Fruit fly (Drosophila melanogaster) whole organism, embryonic: ENCODE data around the gene Kyat.

ENCODE experiments used
- Abd-B ChIP-seq: fragments of 200-800 bp; sonication (Bioruptor generic); optimal IDR thresholded peaks from 2 replicates; lab custom pipeline; 2018; ENCODE audit warnings: missing biosample characterization, mild to moderate bottlenecking, missing genetic modification characterization, moderate library complexity
- Atf-2 ChIP-seq: fragments of 200-800 bp; sonication (Bioruptor generic); optimal IDR thresholded peaks from 2 replicates; lab custom pipeline; 2016; ENCODE audit warnings: missing biosample characterization, missing genetic modification characterization
- CG10209 ChIP-seq: fragments of 200-800 bp; sonication (Bioruptor generic); optimal IDR thresholded peaks from 3 replicates; lab custom pipeline; 2017; ENCODE audit warnings: missing biosample characterization, mild to moderate bottlenecking, missing genetic modification characterization, missing genetic modification reagents
- CG1024 ChIP-seq: fragments of 200-800 bp; sonication (Bioruptor generic); IDR thresholded peaks from 2 replicates; pipeline ENCODE4 v1.3.6; 2022; ENCODE audit warnings: missing biosample characterization, missing genetic modification characterization
- CG10321 ChIP-seq: fragments of 200-800 bp; sonication (Bioruptor generic); IDR thresholded peaks from 2 replicates; pipeline ENCODE4 v1.3.6; 2022; ENCODE audit warnings: missing biosample characterization, missing genetic modification characterization
- CG11093 ChIP-seq: fragments of 200-800 bp; sonication (Bioruptor generic); IDR thresholded peaks from 3 replicates; pipeline ENCODE4 v1.3.6; 2022; ENCODE audit warnings: missing biosample characterization, missing genetic modification characterization
- CG11456 ChIP-seq: fragments of 200-800 bp; sonication (Bioruptor generic); IDR thresholded peaks from 3 replicates; pipeline ENCODE4 v1.3.6; 2022; ENCODE audit warnings: missing biosample characterization, missing genetic modification characterization
- CG11695 ChIP-seq: fragments of 200-800 bp; sonication (Bioruptor generic); IDR thresholded peaks from 3 replicates; pipeline ENCODE4 v1.3.6; 2022; ENCODE audit warnings: missing biosample characterization, missing genetic modification characterization
- CG12071 ChIP-seq: fragments of 200-800 bp; sonication (Bioruptor generic); optimal IDR thresholded peaks from 3 replicates; lab custom pipeline; 2018; ENCODE audit warnings: missing biosample characterization, mild to moderate bottlenecking, missing genetic modification characterization
- CG16863 ChIP-seq: fragments of 200-800 bp; sonication (Bioruptor generic); optimal IDR thresholded peaks from 3 replicates; lab custom pipeline; 2016; ENCODE audit warnings: missing biosample characterization, missing genetic modification characterization
- CG2202 ChIP-seq: fragments of 200-800 bp; sonication (Bioruptor generic); optimal IDR thresholded peaks from 2 replicates; lab custom pipeline; 2018; ENCODE audit warnings: missing biosample characterization, mild to moderate bottlenecking, missing genetic modification characterization
- CG30403 ChIP-seq: fragments of 200-800 bp; sonication (Bioruptor generic); optimal IDR thresholded peaks from 3 replicates; lab custom pipeline; 2016; ENCODE audit warnings: missing biosample characterization, missing genetic modification characterization
- CG32772 ChIP-seq: fragments of 200-800 bp; sonication (Bioruptor generic); IDR thresholded peaks from 2 replicates; pipeline ENCODE4 v1.3.6; 2022; ENCODE audit warnings: missing biosample characterization, missing genetic modification characterization
- CG43689 ChIP-seq: fragments of 200-800 bp; sonication (Bioruptor generic); IDR thresholded peaks from 2 replicates; pipeline ENCODE4 v1.3.6; 2022; ENCODE audit warnings: missing biosample characterization, missing genetic modification characterization
- CG6765 ChIP-seq: fragments of 200-800 bp; sonication (Bioruptor generic); optimal IDR thresholded peaks from 3 replicates; lab custom pipeline; 2017; ENCODE audit warnings: missing biosample characterization, mild to moderate bottlenecking, missing genetic modification characterization
- CG6813 ChIP-seq: fragments of 200-800 bp; sonication (Bioruptor generic); optimal IDR thresholded peaks from 2 replicates; lab custom pipeline; 2017; ENCODE audit warnings: missing biosample characterization, missing genetic modification characterization, mild to moderate bottlenecking, moderate library complexity, missing genetic modification reagents
- ERR ChIP-seq: fragments of 200-800 bp; sonication (Bioruptor generic); optimal IDR thresholded peaks from 2 replicates; lab custom pipeline; 2016; ENCODE audit warnings: missing biosample characterization, missing genetic modification characterization
- Fer1 ChIP-seq: fragments of 200-800 bp; sonication (Bioruptor generic); optimal IDR thresholded peaks from 2 replicates; lab custom pipeline; 2017; ENCODE audit warnings: missing biosample characterization, mild to moderate bottlenecking, missing genetic modification characterization
- Fer2 ChIP-seq: fragments of 200-800 bp; sonication (Bioruptor generic); optimal IDR thresholded peaks from 2 replicates; lab custom pipeline; 2018; ENCODE audit warnings: missing biosample characterization, mild to moderate bottlenecking, missing genetic modification characterization, moderate library complexity
- GATAe ChIP-seq: fragments of 200-800 bp; sonication (Bioruptor generic); conservative IDR thresholded peaks from 2 replicates; pipeline ENCODE4 v1.3.6; 2022; ENCODE audit warnings: missing biosample characterization, missing genetic modification characterization
- Hey ChIP-seq: fragments of 200-800 bp; sonication (Bioruptor generic); optimal IDR thresholded peaks from 3 replicates; lab custom pipeline; 2018; ENCODE audit warnings: missing biosample characterization, mild to moderate bottlenecking, missing genetic modification characterization
- Meics ChIP-seq: fragments of 200-800 bp; sonication (Bioruptor generic); optimal IDR thresholded peaks from 2 replicates; lab custom pipeline; 2017; ENCODE audit warnings: missing biosample characterization, mild to moderate bottlenecking, missing genetic modification characterization
- Mrtf ChIP-seq: fragments of 200-800 bp; sonication (Bioruptor generic); IDR thresholded peaks from 3 replicates; pipeline ENCODE4 v1.3.6; 2022; ENCODE audit warnings: missing biosample characterization, missing genetic modification characterization
- Rx ChIP-seq: fragments of 200-800 bp; sonication (Bioruptor generic); IDR thresholded peaks from 2 replicates; pipeline ENCODE4 v1.3.6; 2022; ENCODE audit warnings: missing biosample characterization, missing genetic modification characterization
- Taf1 ChIP-seq: fragments of 200-800 bp; sonication (Bioruptor generic); IDR thresholded peaks from 2 replicates; pipeline ENCODE4 v1.3.6; 2022; ENCODE audit warnings: missing biosample characterization, missing genetic modification characterization
- ase ChIP-seq: fragments of 200-800 bp; sonication (Bioruptor generic); IDR thresholded peaks from 3 replicates; pipeline ENCODE4 v1.3.6; 2022; ENCODE audit warnings: missing biosample characterization, missing genetic modification characterization
- bab2 ChIP-seq: fragments of 200-800 bp; sonication (Bioruptor generic); optimal IDR thresholded peaks from 2 replicates; lab custom pipeline; 2016; ENCODE audit warnings: missing biosample characterization, missing genetic modification characterization
- br ChIP-seq: fragments of >200 bp; optimal IDR thresholded peaks from 2 replicates; lab custom pipeline; 2017
- cad ChIP-seq: fragments of >200 bp; optimal IDR thresholded peaks from 2 replicates; lab custom pipeline; 2017; ENCODE audit warnings: missing biosample characterization, missing genetic modification characterization
- chif ChIP-seq, 2 experiments: fragments of 200-800 bp; sonication (Bioruptor generic); optimal IDR thresholded peaks; 3 replicates each; lab custom pipeline; 2016; ENCODE audit warnings: missing biosample characterization in 2 of 2, missing genetic modification characterization in 2 of 2
- chinmo ChIP-seq: fragments of 200-800 bp; sonication (Bioruptor generic); IDR thresholded peaks from 4 replicates; pipeline ENCODE4 v1.3.6; 2022; ENCODE audit warnings: missing biosample characterization, missing genetic modification characterization; ENCODE audit not compliant: partially characterized antibody
- chm ChIP-seq: fragments of 200-800 bp; sonication (Bioruptor generic); IDR thresholded peaks from 2 replicates; pipeline ENCODE4 v1.3.6; 2022; ENCODE audit warnings: missing biosample characterization, missing genetic modification characterization
- ci ChIP-seq: fragments of 200-800 bp; sonication (Bioruptor generic); IDR thresholded peaks from 3 replicates; pipeline ENCODE4 v1.3.6; 2022; ENCODE audit warnings: missing biosample characterization, missing genetic modification characterization
- dm ChIP-seq: fragments of 200-800 bp; sonication (Bioruptor generic); optimal IDR thresholded peaks from 3 replicates; lab custom pipeline; 2016; ENCODE audit warnings: missing biosample characterization, missing genetic modification characterization
- dmrt11E ChIP-seq: fragments of 200-800 bp; sonication (Bioruptor generic); optimal IDR thresholded peaks from 3 replicates; lab custom pipeline; 2018; ENCODE audit warnings: missing biosample characterization, mild to moderate bottlenecking, missing genetic modification characterization, moderate library complexity
- fd64A ChIP-seq: fragments of 200-800 bp; sonication (Bioruptor generic); optimal IDR thresholded peaks from 3 replicates; lab custom pipeline; 2018; ENCODE audit warnings: missing biosample characterization, mild to moderate bottlenecking, missing genetic modification characterization
- gsb-n ChIP-seq: fragments of 200-800 bp; sonication (Bioruptor generic); optimal IDR thresholded peaks from 3 replicates; lab custom pipeline; 2018; ENCODE audit warnings: missing biosample characterization, mild to moderate bottlenecking, missing genetic modification characterization
- gt ChIP-seq: fragments of 200-800 bp; sonication (Bioruptor generic); IDR thresholded peaks from 2 replicates; pipeline ENCODE4 v1.3.6; 2022; ENCODE audit warnings: missing biosample characterization, missing genetic modification characterization
- hkb ChIP-seq, 2 experiments: fragments of 200-800 bp in 1 of 2; fragments of >200 bp in 1 of 2; sonication (Bioruptor generic) in 1 of 2; IDR thresholded peaks in 1 of 2; optimal IDR thresholded peaks in 1 of 2; 2 replicates each; pipeline versions ENCODE4 v1.3.6 to Lab custom; 2017 to 2022; ENCODE audit warnings: missing biosample characterization in 1 of 2, missing genetic modification characterization in 1 of 2
- lola ChIP-seq, 3 experiments: fragments of >200 bp in 2 of 3; fragments of 200-800 bp in 1 of 3; sonication (Bioruptor generic) in 1 of 3; optimal IDR thresholded peaks; 2 replicates each; lab custom pipeline; 2017 to 2019; ENCODE audit warnings: missing biosample characterization in 3 of 3, missing genetic modification characterization in 3 of 3, mild to moderate bottlenecking in 1 of 3, moderate library complexity in 1 of 3
- lov ChIP-seq, 2 experiments: fragments of 200-800 bp in 1 of 2; fragments of >200 bp in 1 of 2; sonication (Bioruptor generic) in 1 of 2; IDR thresholded peaks in 1 of 2; optimal IDR thresholded peaks in 1 of 2; 2 replicates in 1 of 2; 3 replicates in 1 of 2; pipeline versions ENCODE4 v1.3.6 to Lab custom; 2017 to 2022; ENCODE audit warnings: missing biosample characterization in 1 of 2, missing genetic modification characterization in 1 of 2
- nom ChIP-seq: fragments of 200-800 bp; sonication (Bioruptor generic); optimal IDR thresholded peaks from 2 replicates; lab custom pipeline; 2017; ENCODE audit warnings: missing biosample characterization, missing genetic modification characterization, mild to moderate bottlenecking, moderate library complexity, missing genetic modification reagents
- pfk ChIP-seq: fragments of 200-800 bp; sonication (Bioruptor generic); optimal IDR thresholded peaks from 2 replicates; lab custom pipeline; 2018; ENCODE audit warnings: missing biosample characterization, mild to moderate bottlenecking, missing genetic modification characterization, moderate library complexity
- sc ChIP-seq, 3 experiments: fragments of >200 bp in 2 of 3; fragments of 200-800 bp in 1 of 3; sonication (Bioruptor generic) in 1 of 3; optimal IDR thresholded peaks; 2 replicates in 2 of 3; 3 replicates in 1 of 3; lab custom pipeline; 2017; ENCODE audit warnings: mild to moderate bottlenecking in 1 of 3, missing biosample characterization in 1 of 3, missing genetic modification characterization in 1 of 3, missing genetic modification reagents in 1 of 3
- sens-2 ChIP-seq: fragments of 200-800 bp; sonication (Bioruptor generic); IDR thresholded peaks from 2 replicates; pipeline ENCODE4 v1.3.6; 2022; ENCODE audit warnings: missing biosample characterization, missing genetic modification characterization
- sima ChIP-seq: fragments of 200-800 bp; sonication (Bioruptor generic); optimal IDR thresholded peaks from 2 replicates; lab custom pipeline; 2016; ENCODE audit warnings: missing biosample characterization, missing genetic modification characterization
- ttk ChIP-seq: fragments of 200-800 bp; sonication (Bioruptor generic); IDR thresholded peaks from 2 replicates; pipeline ENCODE4 v2.1.2; 2022; ENCODE audit warnings: missing biosample characterization, missing genetic modification characterization
- twi ChIP-seq: fragments of 200-800 bp; optimal IDR thresholded peaks from 2 replicates; lab custom pipeline; 2019; ENCODE audit warnings: missing biosample characterization, mild to moderate bottlenecking, missing genetic modification characterization, moderate library complexity
- wdn ChIP-seq: fragments of 200-800 bp; sonication (Bioruptor generic); IDR thresholded peaks from 2 replicates; pipeline ENCODE4 v1.3.6; 2022; ENCODE audit warnings: missing biosample characterization, missing genetic modification characterization
- zfh1 ChIP-seq: fragments of 200-800 bp; sonication (Bioruptor generic); IDR thresholded peaks from 3 replicates; pipeline ENCODE4 v1.3.6; 2022; ENCODE audit warnings: missing biosample characterization, missing genetic modification characterization

The Kyat gene

dm6 chr3R:11806753-11807152 is 15.5 kb downstream of the Kyat start (continued):
- no peak for TF ChIP-seq CG11456 (GFP tag; lab: Robert Waterston, UW)
- no peak for TF ChIP-seq CG11093 (GFP tag; lab: Robert Waterston, UW)
- peak; percentile 58; the same call in 2 of the 3 replicates for TF ChIP-seq CG11695 (GFP tag; lab: Robert Waterston, UW)
- no peak for TF ChIP-seq br (lab: Kevin White, UChicago)
- TF ChIP-seq sens-2 = no peak
- TF ChIP-seq ase = peak; percentile 54; the same call in 1 of the 3 replicates
- TF ChIP-seq ci (GFP tag; lab: Robert Waterston, UW) = 0 out of 3 replicates have a peak, but pooled peaks have one; percentile 40
- no peak for TF ChIP-seq CG2202 (tag; lab: Kevin White, UChicago)
- no peak for TF ChIP-seq Hey (tag; lab: Kevin White, UChicago)
- TF ChIP-seq gt (GFP tag; lab: Robert Waterston, UW) = no peak
- TF ChIP-seq gsb-n = peak; percentile 9
- TF ChIP-seq lov (optimal IDR thresholded peaks at IDR 0.05; lab: Kevin White, UChicago) = no peak
- no peak for TF ChIP-seq lov (GFP tag; IDR thresholded peaks at IDR 0.05; lab: Robert Waterston, UW)
- TF ChIP-seq cad (GFP tag; lab: Kevin White, UChicago) = no peak
- TF ChIP-seq ttk (GFP tag; lab: Robert Waterston, UW) = peak; percentile 35; the same call in 1 of the 2 replicates
- no peak for TF ChIP-seq Rx (GFP tag; lab: Robert Waterston, UW)
- TF ChIP-seq nom (GFP tag; lab: Kevin White, UChicago) = no peak
- TF ChIP-seq hkb (optimal IDR thresholded peaks at IDR 0.05; lab: Kevin White, UChicago) = no peak
- peak; percentile 68 for TF ChIP-seq hkb (GFP tag; IDR thresholded peaks at IDR 0.05; lab: Robert Waterston, UW)
- no peak for TF ChIP-seq pfk (GFP tag; lab: Kevin White, UChicago)
- TF ChIP-seq dmrt11E (tag; lab: Kevin White, UChicago) = peak; percentile 14
- TF ChIP-seq chm (GFP tag; lab: Robert Waterston, UW) = no peak
- TF ChIP-seq chinmo = no peak
- no peak for TF ChIP-seq sima (GFP tag; lab: Kevin White, UChicago)
- TF ChIP-seq CG32772 (GFP tag; lab: Robert Waterston, UW) = no peak
- TF ChIP-seq Fer2 (tag; lab: Kevin White, UChicago) = no peak
- peak; percentile 20 for TF ChIP-seq Fer1 (GFP tag; lab: Kevin White, UChicago)
- no peak for TF ChIP-seq bab2
- TF ChIP-seq Taf1 (GFP tag; lab: Robert Waterston, UW) = no peak
- TF ChIP-seq twi (tag; lab: Kevin White, UChicago) = no peak
- no peak for TF ChIP-seq Mrtf (GFP tag; lab: Robert Waterston, UW)
- TF ChIP-seq sc (optimal IDR thresholded peaks at IDR 0.05; lab: Kevin White, UChicago) = no peak
- no peak for TF ChIP-seq sc (GFP tag; optimal IDR thresholded peaks at IDR 0.05; lab: Kevin White, UChicago)
- peak; percentile 7 to 46 for TF ChIP-seq chif (GFP tag; optimal IDR thresholded peaks at IDR 0.05; lab: Kevin White, UChicago)
- peak; percentile 37 for TF ChIP-seq CG30403 (GFP tag; lab: Kevin White, UChicago)
- TF ChIP-seq GATAe (GFP tag; lab: Robert Waterston, UW) = no peak
- no peak for TF ChIP-seq CG43689
- no peak for TF ChIP-seq fd64A (GFP tag; lab: Kevin White, UChicago)
- TF ChIP-seq CG6765 (GFP tag; lab: Kevin White, UChicago) = no peak
- no peak for TF ChIP-seq Abd-B
- peak; percentile 10 for TF ChIP-seq Meics
- TF ChIP-seq lola (GFP tag; optimal IDR thresholded peaks at IDR 0.05; lab: Kevin White, UChicago) = no peak
- peak; percentile 1 for TF ChIP-seq CG10209 (GFP tag; lab: Kevin White, UChicago)
- TF ChIP-seq CG10321 = no peak
- TF ChIP-seq zfh1 (GFP tag; lab: Robert Waterston, UW) = 0 out of 3 replicates have a peak, but pooled peaks have one; percentile 22
- no peak for TF ChIP-seq CG6813 (GFP tag; lab: Kevin White, UChicago)
- no peak for TF ChIP-seq Atf-2 (GFP tag; lab: Kevin White, UChicago)
- TF ChIP-seq CG12071 = no peak
- no peak for TF ChIP-seq CG16863 (GFP tag; lab: Kevin White, UChicago)
- no peak for TF ChIP-seq wdn (GFP tag; lab: Robert Waterston, UW)
- no peak for TF ChIP-seq CG1024 (GFP tag; lab: Robert Waterston, UW)
- TF ChIP-seq ERR = no peak
- TF ChIP-seq dm (GFP tag; lab: Kevin White, UChicago) = no peak
